Worm (Caenorhabditis elegans) whole organism, L4 larva: ENCODE measurements around the gene sftb-1.

Experiments
- D1046.2 ChIP-seq: fragments of 200-800 bp; sonication (Bioruptor generic); IDR thresholded peaks from 2 replicates; pipeline ENCODE4 v1.3.6; 2022; ENCODE audit warnings: missing genetic modification characterization, missing compliant biosample characterization
- F26F4.8 ChIP-seq: fragments of 200-800 bp; sonication (Bioruptor generic); conservative IDR thresholded peaks from 2 replicates; pipeline ENCODE4 v1.3.6; 2022; ENCODE audit warnings: missing genetic modification characterization, missing compliant biosample characterization
- F37D6.2 ChIP-seq: sonication (generic microtip); optimal IDR thresholded peaks from 2 replicates; lab custom pipeline; 2016; ENCODE audit warnings: mild to moderate bottlenecking, missing genetic modification characterization, missing compliant biosample characterization
- F44E2.7 ChIP-seq: fragments of 200-800 bp; sonication (Bioruptor generic); IDR thresholded peaks from 2 replicates; pipeline ENCODE4 v2.1.2; 2022; ENCODE audit warnings: missing genetic modification characterization, missing compliant biosample characterization
- T20F7.1 ChIP-seq: fragments of 200-800 bp; sonication (Bioruptor generic); optimal IDR thresholded peaks from 2 replicates; lab custom pipeline; 2018; ENCODE audit warnings: mild to moderate bottlenecking, missing genetic modification characterization, missing compliant biosample characterization
- Y75B8A.6 ChIP-seq: fragments of 200-800 bp; sonication (Bioruptor generic); IDR thresholded peaks from 2 replicates; pipeline ENCODE4 v1.3.6; 2022; ENCODE audit warnings: missing genetic modification reagents, missing genetic modification characterization, missing compliant biosample characterization
- aha-1 ChIP-seq: fragments of 150-350 bp; peaks from one replicate; lab custom pipeline; 2014; ENCODE audit warnings: missing biosample characterization, missing genetic modification characterization
- ama-1 ChIP-seq: fragments of 150-350 bp; optimal IDR thresholded peaks from 2 replicates; lab custom pipeline; 2014; ENCODE audit warnings: inconsistent platforms, mixed read lengths
- ceh-28 ChIP-seq: fragments of 150-350 bp; optimal IDR thresholded peaks from 2 replicates; lab custom pipeline; 2014; ENCODE audit warnings: missing biosample characterization, missing genetic modification reagents, missing genetic modification characterization
- ceh-44 ChIP-seq: fragments of 200-800 bp; sonication (Bioruptor generic); IDR thresholded peaks from 2 replicates; pipeline ENCODE4 v1.3.6; 2022; ENCODE audit warnings: missing genetic modification reagents, missing genetic modification characterization, missing compliant biosample characterization
- ceh-82 ChIP-seq: sonication (generic microtip); optimal IDR thresholded peaks from 2 replicates; lab custom pipeline; 2017; ENCODE audit warnings: missing biosample characterization, missing genetic modification characterization
- ces-1 ChIP-seq: fragments of 150-350 bp; sonication (generic microtip); optimal IDR thresholded peaks from 4 replicates; lab custom pipeline; 2014; ENCODE audit warnings: missing biosample characterization, missing genetic modification reagents, missing genetic modification characterization
- ctbp-1 ChIP-seq: fragments of 200-800 bp; sonication (Bioruptor generic); IDR thresholded peaks from 2 replicates; pipeline ENCODE4 v1.3.6; 2022; ENCODE audit warnings: missing genetic modification reagents, missing genetic modification characterization, missing compliant biosample characterization
- daf-16 ChIP-seq, 3 experiments: sonication (generic microtip); optimal IDR thresholded peaks; 2 replicates each; lab custom pipeline; 2016 to 2017; ENCODE audit warnings: missing genetic modification characterization in 3 of 3, missing genetic modification reagents in 3 of 3, mild to moderate bottlenecking in 2 of 3, missing compliant biosample characterization in 2 of 3, missing biosample characterization in 1 of 3, moderate library complexity in 1 of 3
- dmd-9 ChIP-seq: fragments of 200-800 bp; sonication (Bioruptor generic); IDR thresholded peaks from 2 replicates; pipeline ENCODE4 v1.3.6; 2022; ENCODE audit warnings: missing genetic modification reagents, missing genetic modification characterization, missing compliant biosample characterization
- dpl-1 ChIP-seq: fragments of 150-350 bp; optimal IDR thresholded peaks from 2 replicates; lab custom pipeline; 2014; ENCODE audit warnings: missing biosample characterization, missing genetic modification reagents, missing genetic modification characterization
- duxl-1 ChIP-seq: sonication (generic microtip); optimal IDR thresholded peaks from 2 replicates; lab custom pipeline; 2016; ENCODE audit warnings: mild to moderate bottlenecking, missing genetic modification characterization, moderate library complexity, missing compliant biosample characterization; ENCODE audit not compliant: poor library complexity
- dve-1 ChIP-seq: sonication (generic microtip); optimal IDR thresholded peaks from 2 replicates; lab custom pipeline; 2017; ENCODE audit warnings: antibody characterized with exemption, mild to moderate bottlenecking, missing genetic modification characterization, missing compliant biosample characterization; ENCODE audit not compliant: insufficient read depth
- egl-27 ChIP-seq: sonication (generic microtip); optimal IDR thresholded peaks from 3 replicates; lab custom pipeline; 2017; ENCODE audit warnings: missing biosample characterization, missing genetic modification reagents, missing genetic modification characterization
- egl-43 ChIP-seq: fragments of 200-800 bp; sonication (Bioruptor generic); IDR thresholded peaks from 2 replicates; pipeline ENCODE4 v1.3.6; 2022; ENCODE audit warnings: missing genetic modification reagents, missing genetic modification characterization, missing compliant biosample characterization
- gei-8 ChIP-seq: fragments of 200-800 bp; sonication (Bioruptor generic); optimal IDR thresholded peaks from 2 replicates; lab custom pipeline; 2018; ENCODE audit warnings: mild to moderate bottlenecking, missing genetic modification characterization, missing compliant biosample characterization
- hif-1 ChIP-seq, 2 experiments: sonication (generic microtip); optimal IDR thresholded peaks; 2 replicates each; lab custom pipeline; 2016 to 2017; ENCODE audit warnings: missing compliant biosample characterization in 2 of 2, missing genetic modification characterization in 2 of 2, missing genetic modification reagents in 2 of 2, missing genotype in 2 of 2, mild to moderate bottlenecking in 1 of 2
- hlh-11 ChIP-seq: fragments of 200-800 bp; sonication (Bioruptor generic); optimal IDR thresholded peaks from 2 replicates; lab custom pipeline; 2018; ENCODE audit warnings: mild to moderate bottlenecking, missing genetic modification characterization, missing compliant biosample characterization
- hlh-30 ChIP-seq: sonication (generic microtip); optimal IDR thresholded peaks from 2 replicates; lab custom pipeline; 2017; ENCODE audit warnings: antibody characterized with exemption, mild to moderate bottlenecking, missing genetic modification characterization, missing compliant biosample characterization; ENCODE audit not compliant: insufficient read depth
- jun-1 ChIP-seq: fragments of 150-350 bp; optimal IDR thresholded peaks from 2 replicates; lab custom pipeline; 2014; ENCODE audit warnings: missing biosample characterization, missing genetic modification reagents, missing genetic modification characterization
- lim-7 ChIP-seq: fragments of 200-800 bp; sonication (Bioruptor generic); IDR thresholded peaks from 2 replicates; pipeline ENCODE4 v1.3.6; 2022; ENCODE audit warnings: missing genetic modification characterization, missing compliant biosample characterization
- lin-1 ChIP-seq: fragments of 200-800 bp; sonication (Bioruptor generic); IDR thresholded peaks from 2 replicates; pipeline ENCODE4 v1.3.6; 2022; ENCODE audit warnings: missing genetic modification reagents, missing genetic modification characterization, missing compliant biosample characterization
- lin-38 ChIP-seq: fragments of 200-800 bp; sonication (Bioruptor generic); IDR thresholded peaks from 2 replicates; pipeline ENCODE4 v1.3.6; 2022; ENCODE audit warnings: missing genetic modification reagents, missing genetic modification characterization, missing compliant biosample characterization
- lsy-2 ChIP-seq, 2 experiments: fragments of 150-350 bp in 1 of 2; sonication (generic microtip) in 1 of 2; optimal IDR thresholded peaks; 2 replicates each; lab custom pipeline; 2014 to 2017; ENCODE audit warnings: missing biosample characterization in 2 of 2, missing genetic modification characterization in 2 of 2
- madf-9 ChIP-seq: fragments of 200-800 bp; sonication (Bioruptor generic); conservative IDR thresholded peaks from 2 replicates; pipeline ENCODE4 v1.3.6; 2022; ENCODE audit warnings: missing genetic modification reagents, missing genetic modification characterization, missing compliant biosample characterization
- mes-2 ChIP-seq: sonication (generic microtip); optimal IDR thresholded peaks from 2 replicates; lab custom pipeline; 2016; ENCODE audit warnings: missing genotype, mild to moderate bottlenecking, missing genetic modification characterization, missing compliant biosample characterization; ENCODE audit not compliant: poor library complexity, severe bottlenecking
- nhr-102 ChIP-seq: sonication (generic microtip); optimal IDR thresholded peaks from 2 replicates; lab custom pipeline; 2016; ENCODE audit warnings: mild to moderate bottlenecking, missing genetic modification characterization, moderate library complexity, missing compliant biosample characterization
- nhr-25 ChIP-seq: sonication (generic microtip); optimal IDR thresholded peaks from 2 replicates; lab custom pipeline; 2017; ENCODE audit warnings: missing genetic modification characterization, mild to moderate bottlenecking, missing compliant biosample characterization, antibody characterized with exemption, moderate library complexity, borderline replicate concordance; ENCODE audit not compliant: insufficient read depth
- nhr-28 ChIP-seq: fragments of 150-350 bp; optimal IDR thresholded peaks from 2 replicates; lab custom pipeline; 2014; ENCODE audit warnings: missing biosample characterization, missing genetic modification characterization
- nhr-41 ChIP-seq: fragments of 200-800 bp; sonication (Bioruptor generic); IDR thresholded peaks from 2 replicates; pipeline ENCODE4 v1.3.6; 2022; ENCODE audit warnings: missing genetic modification reagents, missing genetic modification characterization, missing compliant biosample characterization
- nhr-48 ChIP-seq: sonication (generic microtip); optimal IDR thresholded peaks from 2 replicates; lab custom pipeline; 2016; ENCODE audit warnings: mild to moderate bottlenecking, missing genetic modification characterization, missing compliant biosample characterization
- nhr-6 ChIP-seq: fragments of 150-350 bp; optimal IDR thresholded peaks from 2 replicates; lab custom pipeline; 2014; ENCODE audit warnings: missing biosample characterization, missing genetic modification characterization
- nhr-76 ChIP-seq: fragments of 150-350 bp; optimal IDR thresholded peaks from 2 replicates; lab custom pipeline; 2014; ENCODE audit warnings: missing biosample characterization, missing genetic modification characterization
- pqm-1 ChIP-seq: sonication (generic microtip); optimal IDR thresholded peaks from 2 replicates; lab custom pipeline; 2017; ENCODE audit warnings: missing biosample characterization, missing genetic modification characterization
- saeg-2 ChIP-seq: fragments of 200-800 bp; sonication (Bioruptor generic); IDR thresholded peaks from 2 replicates; pipeline ENCODE4 v1.3.6; 2022; ENCODE audit warnings: missing genetic modification reagents, missing genetic modification characterization, missing compliant biosample characterization
- set-16 ChIP-seq: fragments of 200-800 bp; sonication (Bioruptor generic); IDR thresholded peaks from 2 replicates; pipeline ENCODE4 v1.3.6; 2022; ENCODE audit warnings: missing genetic modification reagents, missing genetic modification characterization, missing compliant biosample characterization
- skn-1 ChIP-seq: fragments of 150-350 bp; optimal IDR thresholded peaks from 2 replicates; lab custom pipeline; 2014; ENCODE audit warnings: missing biosample characterization, missing genetic modification characterization
- snpc-4 ChIP-seq: fragments of 150-350 bp; optimal IDR thresholded peaks from 2 replicates; lab custom pipeline; 2014; ENCODE audit warnings: missing biosample characterization, missing genetic modification characterization
- spr-1 ChIP-seq: sonication (generic microtip); optimal IDR thresholded peaks from 2 replicates; lab custom pipeline; 2016; ENCODE audit warnings: mild to moderate bottlenecking, missing genetic modification characterization, missing compliant biosample characterization
- spr-3 ChIP-seq: fragments of 200-800 bp; sonication (Bioruptor generic); optimal IDR thresholded peaks from 2 replicates; lab custom pipeline; 2018; ENCODE audit warnings: mild to moderate bottlenecking, missing genetic modification characterization, missing compliant biosample characterization
- tag-97 ChIP-seq: fragments of 200-800 bp; sonication (Bioruptor generic); IDR thresholded peaks from 2 replicates; pipeline ENCODE4 v1.3.6; 2022; ENCODE audit warnings: missing genetic modification characterization, missing compliant biosample characterization
- vab-7 ChIP-seq: fragments of 200-800 bp; sonication (Bioruptor generic); IDR thresholded peaks from 2 replicates; pipeline ENCODE4 v1.3.6; 2022; ENCODE audit warnings: missing genetic modification reagents, missing genetic modification characterization, missing compliant biosample characterization
- zip-11 ChIP-seq: fragments of 200-800 bp; sonication (Bioruptor generic); IDR thresholded peaks from 2 replicates; pipeline ENCODE4 v1.3.6; 2022; ENCODE audit warnings: missing genetic modification characterization, missing compliant biosample characterization
- zip-2 ChIP-seq: fragments of 150-350 bp; optimal IDR thresholded peaks from 2 replicates; lab custom pipeline; 2014; ENCODE audit warnings: missing biosample characterization, missing genetic modification characterization
- ztf-11 ChIP-seq: fragments of 150-350 bp; optimal IDR thresholded peaks from 2 replicates; lab custom pipeline; 2014; ENCODE audit warnings: missing biosample characterization, missing genetic modification characterization

Gene sftb-1

ce11 chrIII:4284732-4285165 lies 15.7 kb upstream of the sftb-1 start (continued):
- TF ChIP-seq nhr-41 (GFP tag; lab: Robert Waterston, UW) (peak; percentile 60; the same call in 1 of the 2 replicates), ztf-11 (tag; lab: Kevin White, UChicago) (no peak), vab-7 (no peak), nhr-102 (peak; percentile 73), set-16 (GFP tag; lab: Robert Waterston, UW) (peak; percentile 37; the same call in 1 of the 2 replicates), egl-27 (no peak), jun-1 (peak; percentile 8), ceh-44 (GFP tag; lab: Robert Waterston, UW) (no peak), hif-1 (tag; optimal IDR thresholded peaks at IDR 0.05; lab: Kevin White, UChicago) (peak in 1 of 2 experiments; percentile 25), aha-1 (tag; lab: Kevin White, UChicago) (peak; percentile 87), ceh-28 (no peak), ama-1 (lab: Kevin White, UChicago) (no peak), zip-11 (GFP tag; lab: Robert Waterston, UW) (no peak), F37D6.2 (tag; lab: Kevin White, UChicago) (no peak), madf-9 (GFP tag; lab: Robert Waterston, UW) (0 out of 2 replicates have a peak, but pooled peaks have one; percentile 52), dmd-9 (no peak), nhr-76 (tag; lab: Kevin White, UChicago) (no peak), F26F4.8 (GFP tag; lab: Robert Waterston, UW) (no peak), skn-1 (tag; lab: Kevin White, UChicago) (no peak), tag-97 (GFP tag; lab: Robert Waterston, UW) (no peak), nhr-28 (tag; lab: Kevin White, UChicago) (peak; percentile 79), T20F7.1 (no peak), ceh-82 (tag; lab: Kevin White, UChicago) (no peak), spr-1 (tag; lab: Kevin White, UChicago) (peak; percentile 68), saeg-2 (GFP tag; lab: Robert Waterston, UW) (peak; percentile 71; the same call in 1 of the 2 replicates), gei-8 (GFP tag; lab: Kevin White, UChicago) (peak; percentile 53), spr-3 (GFP tag; lab: Kevin White, UChicago) (no peak), lin-38 (GFP tag; lab: Robert Waterston, UW) (peak; percentile 41; the same call in 1 of the 2 replicates), nhr-6 (tag; lab: Kevin White, UChicago) (peak; percentile 21), snpc-4 (tag; lab: Kevin White, UChicago) (no peak), lin-1 (GFP tag; lab: Robert Waterston, UW) (peak; percentile 77; the same call in 1 of the 2 replicates), mes-2 (peak; percentile 52), dve-1 (tag; lab: Kevin White, UChicago) (peak; percentile 85), ces-1 (GFP tag; lab: Kevin White, UChicago) (no peak), dpl-1 (peak; percentile 56), ctbp-1 (GFP tag; lab: Robert Waterston, UW) (no peak), hlh-30 (tag; lab: Kevin White, UChicago) (peak; percentile 96), lsy-2 (tag; optimal IDR thresholded peaks at IDR 0.05; lab: Kevin White, UChicago) (peak in 1 of 2 experiments; percentile 82), F44E2.7 (GFP tag; lab: Robert Waterston, UW) (no peak), nhr-25 (peak; percentile 80), zip-2 (tag; lab: Kevin White, UChicago) (no peak), Y75B8A.6 (GFP tag; lab: Robert Waterston, UW) (no peak), lim-7 (no peak), egl-43 (GFP tag; lab: Robert Waterston, UW) (no peak), duxl-1 (tag; lab: Kevin White, UChicago) (peak; percentile 32), pqm-1 (tag; lab: Kevin White, UChicago) (peak; percentile 75), D1046.2 (no peak), nhr-48 (tag; lab: Kevin White, UChicago) (peak; percentile 90), daf-16 (GFP tag; optimal IDR thresholded peaks at IDR 0.05; lab: Kevin White, UChicago) (no peak), daf-16 (tag; optimal IDR thresholded peaks at IDR 0.05; lab: Kevin White, UChicago) (peak; percentile 42), hlh-11 (tag; lab: Kevin White, UChicago) (peak; percentile 97)
